Fruit fly (Drosophila melanogaster) whole organism, embryonic: Measurements from ENCODE around the gene CG33631.

Experiments used
- Atf6 ChIP-seq: fragments of 200-800 bp; sonication (Bioruptor generic); IDR thresholded peaks from 2 replicates; pipeline ENCODE4 v1.3.6; 2022; ENCODE audit warnings: missing biosample characterization, missing genetic modification characterization
- Awh ChIP-seq: fragments of 200-800 bp; sonication (Bioruptor generic); IDR thresholded peaks from 2 replicates; pipeline ENCODE4, ENCODE4 v1.3.6; 2022; ENCODE audit warnings: missing biosample characterization, missing genetic modification characterization
- Blimp-1 ChIP-seq: fragments of 200-800 bp; sonication (Bioruptor generic); optimal IDR thresholded peaks from 3 replicates; lab custom pipeline; 2018; ENCODE audit warnings: missing biosample characterization, missing genetic modification characterization, mild to moderate bottlenecking, moderate library complexity, missing genetic modification reagents
- Bteb2 ChIP-seq: fragments of 200-800 bp; sonication (Bioruptor generic); optimal IDR thresholded peaks from 2 replicates; lab custom pipeline; 2016; ENCODE audit warnings: missing biosample characterization, missing genetic modification characterization
- CG1024 ChIP-seq: fragments of 200-800 bp; sonication (Bioruptor generic); IDR thresholded peaks from 2 replicates; pipeline ENCODE4 v1.3.6; 2022; ENCODE audit warnings: missing biosample characterization, missing genetic modification characterization
- CG10366 ChIP-seq: fragments of 200-800 bp; sonication (Bioruptor generic); IDR thresholded peaks from 2 replicates; pipeline ENCODE4 v1.3.6; 2022; ENCODE audit warnings: missing biosample characterization, missing genetic modification characterization
- CG10543 ChIP-seq: fragments of 200-800 bp; sonication (Bioruptor generic); optimal IDR thresholded peaks from 3 replicates; lab custom pipeline; 2017; ENCODE audit warnings: missing biosample characterization, mild to moderate bottlenecking, missing genetic modification characterization, moderate library complexity
- CG11398 ChIP-seq: fragments of 200-800 bp; sonication (Bioruptor generic); optimal IDR thresholded peaks from 2 replicates; lab custom pipeline; 2016; ENCODE audit warnings: missing biosample characterization, missing genetic modification characterization
- CG11456 ChIP-seq: fragments of 200-800 bp; sonication (Bioruptor generic); IDR thresholded peaks from 3 replicates; pipeline ENCODE4 v1.3.6; 2022; ENCODE audit warnings: missing biosample characterization, missing genetic modification characterization
- CG11504 ChIP-seq: fragments of 200-800 bp; sonication (Bioruptor generic); optimal IDR thresholded peaks from 3 replicates; lab custom pipeline; 2019; ENCODE audit warnings: missing biosample characterization, mild to moderate bottlenecking, missing genetic modification characterization, moderate library complexity
- CG12942 ChIP-seq: fragments of 200-800 bp; sonication (Bioruptor generic); optimal IDR thresholded peaks from 3 replicates; lab custom pipeline; 2016; ENCODE audit warnings: missing biosample characterization, missing genetic modification characterization
- CG14050 ChIP-seq: fragments of 200-800 bp; sonication (Bioruptor generic); IDR thresholded peaks from 3 replicates; pipeline ENCODE4 v1.3.6; 2022; ENCODE audit warnings: missing biosample characterization, missing genetic modification characterization
- CG14965 ChIP-seq: fragments of 200-800 bp; sonication (Bioruptor generic); optimal IDR thresholded peaks from 2 replicates; lab custom pipeline; 2016; ENCODE audit warnings: missing biosample characterization, missing genetic modification characterization, borderline replicate concordance
- CG16813 ChIP-seq: fragments of 200-800 bp; sonication (Bioruptor generic); IDR thresholded peaks from 3 replicates; pipeline ENCODE4 v1.3.6; 2022; ENCODE audit warnings: missing biosample characterization, missing genetic modification characterization; ENCODE audit not compliant: partially characterized antibody
- CG16863 ChIP-seq: fragments of 200-800 bp; sonication (Bioruptor generic); optimal IDR thresholded peaks from 3 replicates; lab custom pipeline; 2016; ENCODE audit warnings: missing biosample characterization, missing genetic modification characterization
- CG17612 ChIP-seq: fragments of 200-800 bp; sonication (Bioruptor generic); IDR thresholded peaks from 2 replicates; pipeline ENCODE4 v1.3.6; 2022; ENCODE audit warnings: missing biosample characterization, missing genetic modification characterization
- CG2678 ChIP-seq: fragments of 200-800 bp; sonication (Bioruptor generic); optimal IDR thresholded peaks from 3 replicates; lab custom pipeline; 2019; ENCODE audit warnings: missing biosample characterization, mild to moderate bottlenecking, missing genetic modification characterization, moderate library complexity
- CG32532 ChIP-seq: fragments of 200-800 bp; sonication (Bioruptor generic); IDR thresholded peaks from 2 replicates; pipeline ENCODE4 v1.3.6; 2022; ENCODE audit warnings: missing biosample characterization, missing genetic modification characterization
- CG7271 ChIP-seq: fragments of 200-800 bp; sonication (Bioruptor generic); optimal IDR thresholded peaks from 2 replicates; lab custom pipeline; 2018; ENCODE audit warnings: missing biosample characterization, mild to moderate bottlenecking, missing genetic modification characterization, moderate library complexity
- CG8089 ChIP-seq: fragments of 200-800 bp; sonication (Bioruptor generic); optimal IDR thresholded peaks from 3 replicates; lab custom pipeline; 2016; ENCODE audit warnings: missing biosample characterization, missing genetic modification characterization
- CG8290 ChIP-seq, 3 experiments: fragments of 200-800 bp; sonication (Bioruptor generic); optimal IDR thresholded peaks; 2 replicates each; lab custom pipeline; 2016 to 2019; ENCODE audit warnings: missing biosample characterization in 3 of 3, missing genetic modification characterization in 3 of 3, mild to moderate bottlenecking in 2 of 3, moderate library complexity in 1 of 3
- E2f1 ChIP-seq: fragments of 200-800 bp; sonication (Bioruptor generic); IDR thresholded peaks from 2 replicates; pipeline ENCODE4 v1.3.6; 2022; ENCODE audit warnings: missing biosample characterization, missing genetic modification characterization
- Elba2 ChIP-seq: fragments of 200-800 bp; sonication (Bioruptor generic); optimal IDR thresholded peaks from 3 replicates; lab custom pipeline; 2016; ENCODE audit warnings: missing biosample characterization, missing genetic modification characterization
- HLH3B ChIP-seq: fragments of 200-800 bp; sonication (Bioruptor generic); IDR thresholded peaks from 2 replicates; pipeline ENCODE4 v1.3.6; 2022; ENCODE audit warnings: missing biosample characterization, missing genetic modification characterization
- Lpt ChIP-seq: fragments of >200 bp; optimal IDR thresholded peaks from 2 replicates; lab custom pipeline; 2018; ENCODE audit warnings: missing biosample characterization, missing genetic modification characterization
- MTF-1 ChIP-seq: fragments of 200-800 bp; sonication (Bioruptor generic); optimal IDR thresholded peaks from 2 replicates; lab custom pipeline; 2018; ENCODE audit warnings: missing biosample characterization, mild to moderate bottlenecking, missing genetic modification characterization, borderline replicate concordance
- Med ChIP-seq: fragments of 200-800 bp; sonication (Bioruptor generic); peaks from one replicate; lab custom pipeline; 2016; ENCODE audit warnings: missing biosample characterization, missing genetic modification characterization, mild to moderate bottlenecking, inconsistent platforms, moderate library complexity
- Myb ChIP-seq: fragments of 200-800 bp; sonication (Bioruptor generic); optimal IDR thresholded peaks from 2 replicates; lab custom pipeline; 2016; ENCODE audit warnings: missing biosample characterization, missing genetic modification characterization
- Neu2 ChIP-seq: fragments of 200-800 bp; sonication (Bioruptor generic); optimal IDR thresholded peaks from 3 replicates; lab custom pipeline; 2016; ENCODE audit warnings: missing biosample characterization, missing genetic modification characterization, borderline replicate concordance
- Nf-YA ChIP-seq: fragments of 200-800 bp; sonication (Bioruptor generic); IDR thresholded peaks from 2 replicates; pipeline ENCODE4 v1.3.6; 2022; ENCODE audit warnings: missing biosample characterization, missing genetic modification characterization
- Side ChIP-seq: fragments of 200-800 bp; sonication (Bioruptor generic); optimal IDR thresholded peaks from 2 replicates; lab custom pipeline; 2016; ENCODE audit warnings: missing biosample characterization, missing genetic modification characterization
- TFAM ChIP-seq: fragments of 200-800 bp; sonication (Bioruptor generic); optimal IDR thresholded peaks from 2 replicates; lab custom pipeline; 2017; ENCODE audit warnings: missing biosample characterization, missing genetic modification characterization, inconsistent platforms
- YL-1 ChIP-seq: fragments of 200-800 bp; sonication (Bioruptor generic); optimal IDR thresholded peaks from 3 replicates; lab custom pipeline; 2017; ENCODE audit warnings: missing biosample characterization, mild to moderate bottlenecking, missing genetic modification characterization
- amos ChIP-seq: fragments of 200-800 bp; sonication (Bioruptor generic); IDR thresholded peaks from 2 replicates; pipeline ENCODE4 v1.3.6; 2022; ENCODE audit warnings: missing biosample characterization, missing genetic modification characterization; ENCODE audit not compliant: partially characterized antibody
- ara ChIP-seq: fragments of 200-800 bp; sonication (Bioruptor generic); IDR thresholded peaks from 2 replicates; pipeline ENCODE4 v1.3.6; 2022; ENCODE audit warnings: missing biosample characterization, missing genetic modification characterization
- cwo ChIP-seq: fragments of 200-800 bp; sonication (Bioruptor generic); optimal IDR thresholded peaks from 3 replicates; lab custom pipeline; 2017; ENCODE audit warnings: missing biosample characterization, missing genetic modification characterization, mild to moderate bottlenecking, moderate library complexity, missing genetic modification reagents
- hb ChIP-seq: fragments of 200-800 bp; sonication (Bioruptor generic); IDR thresholded peaks from 3 replicates; pipeline ENCODE4 v1.3.6; 2022; ENCODE audit warnings: missing biosample characterization, missing genetic modification characterization; ENCODE audit not compliant: partially characterized antibody
- insv ChIP-seq, 2 experiments: fragments of 200-800 bp; sonication (Bioruptor generic); optimal IDR thresholded peaks; 3 replicates each; lab custom pipeline; 2016 to 2018; ENCODE audit warnings: missing biosample characterization in 2 of 2, missing genetic modification characterization in 2 of 2
- inv ChIP-seq: fragments of 200-800 bp; sonication (Bioruptor generic); IDR thresholded peaks from 2 replicates; pipeline ENCODE4 v1.3.6; 2022; ENCODE audit warnings: missing biosample characterization, missing genetic modification characterization; ENCODE audit not compliant: partially characterized antibody
- nmo ChIP-seq: fragments of 200-800 bp; sonication (Bioruptor generic); optimal IDR thresholded peaks from 2 replicates; lab custom pipeline; 2018; ENCODE audit warnings: missing biosample characterization, mild to moderate bottlenecking, missing genetic modification characterization, moderate library complexity
- nom ChIP-seq: fragments of 200-800 bp; sonication (Bioruptor generic); optimal IDR thresholded peaks from 2 replicates; lab custom pipeline; 2017; ENCODE audit warnings: missing biosample characterization, missing genetic modification characterization, mild to moderate bottlenecking, moderate library complexity, missing genetic modification reagents
- row ChIP-seq: fragments of 200-800 bp; sonication (Bioruptor generic); IDR thresholded peaks from 3 replicates; pipeline ENCODE4 v1.3.6; 2022; ENCODE audit warnings: missing biosample characterization, missing genetic modification characterization
- sd ChIP-seq: fragments of 200-800 bp; sonication (Bioruptor generic); optimal IDR thresholded peaks from 3 replicates; lab custom pipeline; 2018; ENCODE audit warnings: missing biosample characterization, mild to moderate bottlenecking, missing genetic modification characterization, moderate library complexity
- sens-2 ChIP-seq: fragments of 200-800 bp; sonication (Bioruptor generic); IDR thresholded peaks from 2 replicates; pipeline ENCODE4 v1.3.6; 2022; ENCODE audit warnings: missing biosample characterization, missing genetic modification characterization
- slou ChIP-seq: fragments of 200-800 bp; sonication (Bioruptor generic); optimal IDR thresholded peaks from 3 replicates; lab custom pipeline; 2016; ENCODE audit warnings: missing biosample characterization, missing genetic modification characterization
- sqz ChIP-seq: fragments of 200-800 bp; sonication (Bioruptor generic); optimal IDR thresholded peaks from 3 replicates; lab custom pipeline; 2018; ENCODE audit warnings: missing biosample characterization, mild to moderate bottlenecking, missing genetic modification characterization
- tna ChIP-seq: fragments of 200-800 bp; sonication (Bioruptor generic); IDR thresholded peaks from 2 replicates; pipeline ENCODE4 v1.3.6; 2022; ENCODE audit warnings: missing biosample characterization, missing genetic modification characterization; ENCODE audit not compliant: partially characterized antibody
- ttk ChIP-seq: fragments of 200-800 bp; sonication (Bioruptor generic); IDR thresholded peaks from 2 replicates; pipeline ENCODE4 v2.1.2; 2022; ENCODE audit warnings: missing biosample characterization, missing genetic modification characterization
- vvl ChIP-seq: fragments of 200-800 bp; sonication (Bioruptor generic); IDR thresholded peaks from 2 replicates; pipeline ENCODE4 v1.3.6; 2022; ENCODE audit warnings: missing biosample characterization, missing genetic modification characterization

Gene CG33631

DNA sequence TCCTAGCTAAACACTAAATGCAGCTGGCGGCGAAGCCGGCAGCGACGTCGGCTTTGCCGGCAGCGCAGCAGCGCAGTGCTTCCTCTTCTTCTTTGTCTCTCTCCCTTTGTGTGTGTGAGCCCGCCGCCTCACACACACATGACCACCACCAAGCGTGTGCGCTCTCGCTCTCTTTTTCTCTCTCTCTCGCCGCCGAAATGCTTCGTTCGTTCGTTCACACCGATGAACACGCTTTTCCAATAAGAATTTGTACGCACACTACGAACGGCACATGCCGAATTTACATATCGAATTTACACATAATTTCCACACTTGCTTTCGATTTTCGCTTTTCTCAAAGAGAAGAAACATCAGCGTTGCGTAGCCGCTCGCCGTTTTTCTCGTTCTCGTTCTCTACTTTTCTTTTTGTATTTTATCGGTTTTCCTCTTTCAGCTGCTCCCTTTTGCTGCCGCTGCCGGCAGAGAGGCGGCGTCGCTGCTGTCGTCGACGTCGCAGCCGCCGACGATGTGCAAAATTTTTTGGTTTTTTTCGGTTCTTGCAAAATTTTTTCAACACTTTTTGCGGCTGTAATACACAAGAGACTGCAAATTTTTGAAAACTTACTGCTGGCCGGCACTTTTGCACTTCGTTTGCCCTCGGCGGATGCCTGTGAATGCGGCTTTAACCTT, 45.5 kb downstream of the CG33631 start (continued):
- TF ChIP-seq Nf-YA, result no peak
- peak; percentile 54; the same call in 2 of the 3 replicates for TF ChIP-seq row
- no peak for TF ChIP-seq CG17612
- no peak for TF ChIP-seq Lpt (GFP tag; lab: Kevin White, UChicago)
- no peak for TF ChIP-seq CG16863 (GFP tag; lab: Kevin White, UChicago)
- no peak for TF ChIP-seq CG10366 (GFP tag; lab: Robert Waterston, UW)
- TF ChIP-seq vvl (GFP tag; lab: Robert Waterston, UW), result peak; percentile 84
- no peak for TF ChIP-seq Myb (GFP tag; lab: Kevin White, UChicago)
- TF ChIP-seq Blimp-1 (GFP tag; lab: Kevin White, UChicago), result peak; percentile 71
- no peak for TF ChIP-seq CG1024 (GFP tag; lab: Robert Waterston, UW)
- TF ChIP-seq sens-2 (GFP tag; lab: Robert Waterston, UW), result no peak
- TF ChIP-seq CG10543 (GFP tag; lab: Kevin White, UChicago), result peak; percentile 19
- peak; percentile 60; the same call in 1 of the 2 replicates for TF ChIP-seq CG32532 (GFP tag; lab: Robert Waterston, UW)
- TF ChIP-seq sd, result peak; percentile 89
- no peak for TF ChIP-seq CG11398 (GFP tag; lab: Kevin White, UChicago)
- TF ChIP-seq Atf6 (GFP tag; lab: Robert Waterston, UW), result no peak
- no peak for TF ChIP-seq CG11456 (GFP tag; lab: Robert Waterston, UW)
- no peak for TF ChIP-seq Awh (GFP tag; lab: Robert Waterston, UW)
- no peak for TF ChIP-seq slou
- TF ChIP-seq nom (GFP tag; lab: Kevin White, UChicago), result peak; percentile 57
- peak; percentile 78 for TF ChIP-seq sqz (GFP tag; lab: Kevin White, UChicago)
- TF ChIP-seq CG8290 (GFP tag; optimal IDR thresholded peaks at IDR 0.05; lab: Kevin White, UChicago), result no peak
- peak in 1 of 2 experiments; percentile 1 for TF ChIP-seq CG8290 (tag; optimal IDR thresholded peaks at IDR 0.05; lab: Kevin White, UChicago)
- no peak for TF ChIP-seq CG16813
- no peak for TF ChIP-seq HLH3B
- peak; percentile 19; the same call in 1 of the 2 replicates for TF ChIP-seq amos
- TF ChIP-seq E2f1 (GFP tag; lab: Robert Waterston, UW), result no peak
- TF ChIP-seq CG2678 (tag; lab: Kevin White, UChicago), result peak; percentile 14
- TF ChIP-seq nmo (GFP tag; lab: Kevin White, UChicago), result no peak
- peak; percentile 94 to 95 for TF ChIP-seq insv (GFP tag; optimal IDR thresholded peaks at IDR 0.05; lab: Kevin White, UChicago)
- peak; percentile 73 for TF ChIP-seq Elba2 (GFP tag; lab: Kevin White, UChicago)
- no peak for TF ChIP-seq CG12942
- TF ChIP-seq cwo (GFP tag; lab: Kevin White, UChicago), result peak; percentile 11
- peak; percentile 1 for TF ChIP-seq YL-1 (GFP tag; lab: Kevin White, UChicago)
- 0 out of 2 replicates have a peak, but pooled peaks have one; percentile 17 for TF ChIP-seq ara
- no peak for TF ChIP-seq hb (GFP tag; lab: Robert Waterston, UW)
- TF ChIP-seq Side (GFP tag; lab: Kevin White, UChicago), result no peak
- no peak for TF ChIP-seq CG7271 (tag; lab: Kevin White, UChicago)
- no peak for TF ChIP-seq MTF-1 (GFP tag; lab: Kevin White, UChicago)
- TF ChIP-seq ttk (GFP tag; lab: Robert Waterston, UW), result no peak
- no peak for TF ChIP-seq CG14050 (GFP tag; lab: Robert Waterston, UW)
- TF ChIP-seq TFAM (GFP tag; lab: Kevin White, UChicago), result no peak
- TF ChIP-seq tna, result no peak
- no peak for TF ChIP-seq CG14965 (GFP tag; lab: Kevin White, UChicago)
- TF ChIP-seq CG8089 (GFP tag; lab: Kevin White, UChicago), result no peak
- TF ChIP-seq Bteb2 (GFP tag; lab: Kevin White, UChicago), result no peak
- TF ChIP-seq Med (GFP tag; lab: Kevin White, UChicago), result peak; percentile 82
- no peak for TF ChIP-seq inv (GFP tag; lab: Robert Waterston, UW)
- TF ChIP-seq CG11504 (tag; lab: Kevin White, UChicago), result no peak
- no peak for TF ChIP-seq Neu2 (GFP tag; lab: Kevin White, UChicago)
